Worm (Caenorhabditis elegans): ENCODE data around the gene C08A9.10.

DNA sequence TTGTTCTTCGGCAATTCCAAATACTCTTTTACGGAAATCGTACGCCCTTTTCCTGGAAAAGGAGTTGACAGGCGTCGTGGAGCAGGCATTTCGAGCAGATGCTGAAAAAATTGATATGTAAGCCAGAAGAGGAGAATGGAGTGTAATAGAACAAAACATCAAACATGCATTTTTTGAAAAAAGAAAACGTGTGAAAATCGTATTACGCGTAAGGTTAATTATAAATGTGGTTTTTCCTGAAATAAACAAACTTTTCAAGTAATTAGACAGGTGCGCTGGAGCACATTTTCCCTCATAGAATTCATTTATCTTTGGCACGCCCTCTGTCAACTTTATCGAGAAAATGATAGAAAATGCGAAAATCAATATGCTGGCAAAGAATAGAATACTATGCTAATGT is 34.1 kb downstream of the C08A9.10 start, which contains the start of gene lido-6:
- TF ChIP-seq ces-1 (GFP tag; optimal IDR thresholded peaks at IDR 0.05), result no peak
- TF ChIP-seq nhr-237 (tag; optimal IDR thresholded peaks at IDR 0.05), result no peak
- no peak for TF ChIP-seq zip-8 (tag; optimal IDR thresholded peaks at IDR 0.05)
- TF ChIP-seq pha-4 (tag; optimal IDR thresholded peaks at IDR 0.05), result no peak
- no peak for TF ChIP-seq mep-1 (tag; optimal IDR thresholded peaks at IDR 0.05)
- TF ChIP-seq elt-3 (tag; optimal IDR thresholded peaks at IDR 0.05), result no peak
- TF ChIP-seq ceh-39 (tag; optimal IDR thresholded peaks at IDR 0.05), result no peak
- no peak for TF ChIP-seq unc-62 (GFP tag; optimal IDR thresholded peaks at IDR 0.05)
- TF ChIP-seq lin-13 (tag; optimal IDR thresholded peaks at IDR 0.05), result no peak
- no peak for TF ChIP-seq lsy-2 (tag; optimal IDR thresholded peaks at IDR 0.05)

Measured in whole organism, mixed stage, embryonic.